Fruit fly (Drosophila melanogaster) whole organism, wandering third instar larva: Measurements from ENCODE around the gene AlaRS.

Experiments
- Abd-B ChIP-seq: fragments of >200 bp; optimal IDR thresholded peaks from 2 replicates; lab custom pipeline; 2017; ENCODE audit warnings: missing biosample characterization, missing genetic modification characterization
- CG32264 ChIP-seq: fragments of 200-800 bp; sonication (Bioruptor generic); optimal IDR thresholded peaks from 2 replicates; lab custom pipeline; 2016; ENCODE audit warnings: missing biosample characterization, missing genetic modification characterization
- CG9705 ChIP-seq: fragments of 200-800 bp; sonication (Bioruptor generic); optimal IDR thresholded peaks from 2 replicates; lab custom pipeline; 2018; ENCODE audit warnings: missing biosample characterization, mild to moderate bottlenecking, missing genetic modification characterization
- CrebA ChIP-seq: fragments of 200-800 bp; sonication (Bioruptor generic); optimal IDR thresholded peaks from 2 replicates; lab custom pipeline; 2016; ENCODE audit warnings: missing biosample characterization, mild to moderate bottlenecking, missing genetic modification characterization, borderline replicate concordance
- Dfd ChIP-seq: fragments of >200 bp; optimal IDR thresholded peaks from 2 replicates; lab custom pipeline; 2017; ENCODE audit warnings: missing biosample characterization, missing genetic modification characterization
- Dif ChIP-seq: fragments of 200-275, 200-300 bp; sonication (Bioruptor generic); optimal IDR thresholded peaks from 2 replicates; lab custom pipeline; 2018; ENCODE audit warnings: missing biosample characterization, missing genetic modification characterization; ENCODE audit not compliant: partially characterized antibody
- GATAd ChIP-seq: sonication (Bioruptor generic); optimal IDR thresholded peaks from 2 replicates; lab custom pipeline; 2016; ENCODE audit warnings: missing biosample characterization, missing genetic modification characterization
- HLH106 ChIP-seq: fragments of 200-800 bp; optimal IDR thresholded peaks from 3 replicates; lab custom pipeline; 2019; ENCODE audit warnings: missing biosample characterization, mild to moderate bottlenecking, missing genetic modification characterization, moderate library complexity
- Hnf4 ChIP-seq: fragments of 200-800 bp; sonication (Bioruptor generic); optimal IDR thresholded peaks from 2 replicates; lab custom pipeline; 2016; ENCODE audit warnings: missing biosample characterization, mild to moderate bottlenecking, missing genetic modification characterization
- Hr78 ChIP-seq: fragments of >200 bp; optimal IDR thresholded peaks from 2 replicates; lab custom pipeline; 2017; ENCODE audit warnings: missing biosample characterization, missing genetic modification characterization
- Hr83 ChIP-seq: fragments of 200-300 bp; sonication (Bioruptor generic); optimal IDR thresholded peaks from 2 replicates; lab custom pipeline; 2016; ENCODE audit warnings: missing biosample characterization, mild to moderate bottlenecking, missing genetic modification characterization, moderate library complexity; ENCODE audit not compliant: poor library complexity, severe bottlenecking
- Jra ChIP-seq: sonication (Bioruptor generic); optimal IDR thresholded peaks from 2 replicates; lab custom pipeline; 2016; ENCODE audit warnings: missing biosample characterization, missing genetic modification characterization
- Mio ChIP-seq: sonication (Bioruptor generic); optimal IDR thresholded peaks from 2 replicates; lab custom pipeline; 2016; ENCODE audit warnings: missing biosample characterization, missing genetic modification characterization
- Myc ChIP-seq: fragments of >200 bp; optimal IDR thresholded peaks from 2 replicates; lab custom pipeline; 2017
- N ChIP-seq: fragments of >200 bp; optimal IDR thresholded peaks from 2 replicates; lab custom pipeline; 2018; ENCODE audit warnings: missing biosample characterization, missing external identifiers, missing genetic modification characterization
- OdsH ChIP-seq: fragments of 200-800 bp; sonication (Bioruptor generic); optimal IDR thresholded peaks from 2 replicates; lab custom pipeline; 2016; ENCODE audit warnings: missing biosample characterization, mild to moderate bottlenecking, missing genetic modification characterization
- Rel ChIP-seq, 2 experiments: fragments of 200-800 bp; sonication (Bioruptor generic) in 1 of 2; optimal IDR thresholded peaks; 2 replicates in 1 of 2; 3 replicates in 1 of 2; lab custom pipeline; 2016 to 2019; ENCODE audit warnings: mild to moderate bottlenecking in 2 of 2, missing biosample characterization in 2 of 2, missing genetic modification characterization in 2 of 2, moderate library complexity in 1 of 2
- Sp1 ChIP-seq: fragments of 200-800 bp; sonication (Bioruptor generic); optimal IDR thresholded peaks from 3 replicates; lab custom pipeline; 2019; ENCODE audit warnings: missing biosample characterization, mild to moderate bottlenecking, missing genetic modification characterization, moderate library complexity
- Vsx2 ChIP-seq: fragments of 200-300, 225-300 bp; sonication (Bioruptor generic); optimal IDR thresholded peaks from 2 replicates; lab custom pipeline; 2018; ENCODE audit warnings: missing biosample characterization, missing genetic modification characterization; ENCODE audit not compliant: partially characterized antibody
- br ChIP-seq: fragments of 200-800 bp; sonication (Bioruptor generic); optimal IDR thresholded peaks from 2 replicates; lab custom pipeline; 2016; ENCODE audit warnings: missing biosample characterization, missing genetic modification characterization
- brk ChIP-seq: fragments of 200-800 bp; sonication (Bioruptor generic); optimal IDR thresholded peaks from 2 replicates; lab custom pipeline; 2016; ENCODE audit warnings: missing biosample characterization, mild to moderate bottlenecking, missing genetic modification characterization
- dl ChIP-seq, 2 experiments: fragments of 175-275, 200-275 bp in 1 of 2; fragments of 200-275 bp in 1 of 2; sonication (Bioruptor generic); optimal IDR thresholded peaks; lab custom pipeline; 2018; ENCODE audit warnings: mild to moderate bottlenecking in 2 of 2, missing biosample characterization in 2 of 2, missing genetic modification characterization in 2 of 2, moderate library complexity in 2 of 2; ENCODE audit not compliant: partially characterized antibody in 2 of 2, insufficient read depth in 1 of 2
- dmrt93B ChIP-seq: fragments of 200-800 bp; sonication (Bioruptor generic); optimal IDR thresholded peaks from 2 replicates; lab custom pipeline; 2018; ENCODE audit warnings: missing biosample characterization, mild to moderate bottlenecking, missing genetic modification characterization
- dsf ChIP-seq: sonication (Bioruptor generic); optimal IDR thresholded peaks from 2 replicates; lab custom pipeline; 2016; ENCODE audit warnings: missing biosample characterization, missing genetic modification characterization, borderline replicate concordance
- ey ChIP-seq: fragments of 200-800 bp; sonication (Bioruptor generic); optimal IDR thresholded peaks from 2 replicates; lab custom pipeline; 2016; ENCODE audit warnings: missing biosample characterization, missing genetic modification characterization
- foxo ChIP-seq, 2 experiments: fragments of 200-800 bp; sonication (Bioruptor generic); optimal IDR thresholded peaks; 2 replicates in 1 of 2; 3 replicates in 1 of 2; lab custom pipeline; 2016 to 2017; ENCODE audit warnings: missing biosample characterization in 2 of 2, missing genetic modification characterization in 2 of 2
- fru ChIP-seq: fragments of 200-800 bp; sonication (Bioruptor generic); optimal IDR thresholded peaks from 3 replicates; lab custom pipeline; 2016; ENCODE audit warnings: missing biosample characterization, mild to moderate bottlenecking, missing genetic modification characterization
- h ChIP-seq: fragments of 200-800 bp; sonication (Bioruptor generic); optimal IDR thresholded peaks from 3 replicates; lab custom pipeline; 2016; ENCODE audit warnings: missing biosample characterization, mild to moderate bottlenecking, missing genetic modification characterization
- jim ChIP-seq: fragments of 175-275, 200-325 bp; sonication (Bioruptor generic); optimal IDR thresholded peaks from 2 replicates; lab custom pipeline; 2016; ENCODE audit warnings: missing biosample characterization, mild to moderate bottlenecking, missing genetic modification characterization
- lola ChIP-seq: fragments of >200 bp; optimal IDR thresholded peaks from 2 replicates; lab custom pipeline; 2017; ENCODE audit warnings: missing biosample characterization, missing genetic modification characterization
- pan ChIP-seq: fragments of >200 bp; optimal IDR thresholded peaks from 2 replicates; lab custom pipeline; 2017
- psq ChIP-seq: fragments of 200-800 bp; sonication (Bioruptor generic); optimal IDR thresholded peaks from 3 replicates; lab custom pipeline; 2017; ENCODE audit warnings: missing biosample characterization, mild to moderate bottlenecking, missing genetic modification characterization, moderate library complexity
- rgr ChIP-seq: fragments of 200-800 bp; sonication (Bioruptor generic); optimal IDR thresholded peaks from 3 replicates; lab custom pipeline; 2016; ENCODE audit warnings: missing biosample characterization, mild to moderate bottlenecking, missing genetic modification characterization
- sage ChIP-seq: fragments of 200-800 bp; sonication (Bioruptor generic); optimal IDR thresholded peaks from 2 replicates; lab custom pipeline; 2016; ENCODE audit warnings: missing biosample characterization, mild to moderate bottlenecking, missing genetic modification characterization
- sv ChIP-seq: fragments of 200-800 bp; sonication (Bioruptor generic); optimal IDR thresholded peaks from 3 replicates; lab custom pipeline; 2016; ENCODE audit warnings: missing biosample characterization, missing genetic modification characterization
- tai ChIP-seq: sonication (Bioruptor generic); optimal IDR thresholded peaks from 2 replicates; lab custom pipeline; 2016; ENCODE audit warnings: missing biosample characterization, missing genetic modification characterization
- usp ChIP-seq: fragments of >200 bp; optimal IDR thresholded peaks from 2 replicates; lab custom pipeline; 2017; ENCODE audit warnings: missing biosample characterization, missing genetic modification characterization
- woc ChIP-seq: sonication (Bioruptor generic); optimal IDR thresholded peaks from 2 replicates; lab custom pipeline; 2016; ENCODE audit warnings: missing biosample characterization, mild to moderate bottlenecking, missing genetic modification characterization

The AlaRS gene

dm6 chr2L:8351864-8352263, 29.7 kb downstream of the AlaRS start, which contains the start of gene Mur29B:
TSS of gene Mur29B (plus strand) at chr2L:8352187.
- TF ChIP-seq Hr78 (GFP tag; lab: Kevin White, UChicago) (no peak), Rel (GFP tag; optimal IDR thresholded peaks at IDR 0.05; lab: Kevin White, UChicago) (no peak), Rel (tag; optimal IDR thresholded peaks at IDR 0.05; lab: Kevin White, UChicago) (peak; percentile 92), foxo (GFP tag; optimal IDR thresholded peaks at IDR 0.05; lab: Kevin White, UChicago) (no peak), usp (GFP tag; lab: Kevin White, UChicago) (no peak), h (GFP tag; lab: Kevin White, UChicago) (no peak), br (peak; percentile 2), N (GFP tag; lab: Kevin White, UChicago) (no peak), Hr83 (GFP tag; lab: Kevin White, UChicago) (peak; percentile 29), CrebA (GFP tag; lab: Kevin White, UChicago) (peak; percentile 22)

- TF ChIP-seq pan (lab: Kevin White, UChicago), result no peak
- no peak for TF ChIP-seq Vsx2 (GFP tag; lab: Kevin White, UChicago)
- peak; percentile 60 for TF ChIP-seq HLH106
- no peak for TF ChIP-seq CrebA (GFP tag; lab: Kevin White, UChicago)
- TF ChIP-seq sage, result no peak
- no peak for TF ChIP-seq CG9705
- no peak for TF ChIP-seq Mio (GFP tag; lab: Kevin White, UChicago)
- no peak for TF ChIP-seq jim (GFP tag; lab: Kevin White, UChicago)
- TF ChIP-seq fru (GFP tag; lab: Kevin White, UChicago), result peak; percentile 29
- peak; percentile 65 for TF ChIP-seq h (GFP tag; lab: Kevin White, UChicago)
- TF ChIP-seq lola (GFP tag; lab: Kevin White, UChicago), result no peak
- no peak for TF ChIP-seq GATAd (GFP tag; lab: Kevin White, UChicago)
- TF ChIP-seq ey (GFP tag; lab: Kevin White, UChicago), result no peak
- TF ChIP-seq tai (GFP tag; lab: Kevin White, UChicago), result no peak
- no peak for TF ChIP-seq dsf (GFP tag; lab: Kevin White, UChicago)
- TF ChIP-seq Sp1 (GFP tag; lab: Kevin White, UChicago), result no peak
- no peak for TF ChIP-seq Myc (lab: Kevin White, UChicago)
- TF ChIP-seq woc (GFP tag; lab: Kevin White, UChicago), result no peak
- TF ChIP-seq Dif, result no peak
- TF ChIP-seq Dfd (GFP tag; lab: Kevin White, UChicago), result no peak
- TF ChIP-seq Hr83 (GFP tag; lab: Kevin White, UChicago), result no peak
- TF ChIP-seq rgr (GFP tag; lab: Kevin White, UChicago), result peak; percentile 44
- TF ChIP-seq foxo (GFP tag; optimal IDR thresholded peaks at IDR 0.05; lab: Kevin White, UChicago), result peak in 1 of 2 experiments; percentile 71
- TF ChIP-seq psq, result peak; percentile 36
- no peak for TF ChIP-seq usp (GFP tag; lab: Kevin White, UChicago)
- no peak for TF ChIP-seq sv (GFP tag; lab: Kevin White, UChicago)
- no peak for TF ChIP-seq CG32264 (GFP tag; lab: Kevin White, UChicago)
- TF ChIP-seq brk, result no peak
- TF ChIP-seq Jra (GFP tag; lab: Kevin White, UChicago), result no peak
- TF ChIP-seq Abd-B, result no peak
- TF ChIP-seq OdsH (GFP tag; lab: Kevin White, UChicago), result peak; percentile 26
- TF ChIP-seq dmrt93B (GFP tag; lab: Kevin White, UChicago), result peak; percentile 5
- no peak for TF ChIP-seq br
- no peak for TF ChIP-seq dl (GFP tag; optimal IDR thresholded peaks at IDR 0.05; lab: Kevin White, UChicago; ENCODE audit: insufficient read depth in 1 of 2, partially characterized antibody in 2 of 2)
- no peak for TF ChIP-seq Hr78 (GFP tag; lab: Kevin White, UChicago)
- TF ChIP-seq N (GFP tag; lab: Kevin White, UChicago), result no peak
- no peak for TF ChIP-seq Hnf4 (GFP tag; lab: Kevin White, UChicago)
- TF ChIP-seq Rel (GFP tag; optimal IDR thresholded peaks at IDR 0.05; lab: Kevin White, UChicago), result no peak
- no peak for TF ChIP-seq Rel (tag; optimal IDR thresholded peaks at IDR 0.05; lab: Kevin White, UChicago)
Observed at dm6 chr2L:8351333-8351732, 30.2 kb downstream of the AlaRS start.
